Fruit fly (Drosophila melanogaster): ENCODE data around the gene CG11313.

CG11313 gene

dm6 chr3R:30699165-30699564, 31.8 kb downstream of the CG11313 start (continued):
- TF ChIP-seq Ets65A (GFP tag) (peak; percentile 29), CG31388 (GFP tag; optimal IDR thresholded peaks at IDR 0.05) (no peak)

DNA sequence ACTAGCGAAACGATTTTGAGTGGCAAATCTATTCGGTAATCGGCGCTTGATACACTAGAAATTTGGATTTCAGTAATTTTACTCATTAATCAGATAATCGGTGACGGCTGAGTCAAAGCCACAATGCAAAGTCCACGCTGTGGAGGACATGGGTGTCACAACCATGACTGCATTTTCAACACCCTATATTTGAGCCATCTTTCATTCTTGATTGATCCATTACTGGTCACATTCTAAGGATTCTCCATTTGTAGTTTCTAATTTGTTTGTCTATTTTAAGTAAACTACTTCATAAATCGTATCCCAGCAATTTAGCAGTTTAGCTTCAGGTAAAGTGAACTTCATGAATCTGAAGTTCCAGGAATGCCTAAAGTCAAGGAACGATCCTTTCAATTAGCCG, 33.9 kb downstream of the CG11313 start, which contains the start of gene Pka-C2:
Pka-C2 (minus strand) TSS at position 101 of the 400 bp plus-strand sequence.
- no peak for TF ChIP-seq CG11695 (GFP tag; IDR thresholded peaks at IDR 0.05)
- TF ChIP-seq Sry-β (GFP tag; optimal IDR thresholded peaks at IDR 0.05), result no peak
- no peak for TF ChIP-seq CG43689 (GFP tag; IDR thresholded peaks at IDR 0.05)
- TF ChIP-seq CG31388 (GFP tag; optimal IDR thresholded peaks at IDR 0.05), result no peak

DNA sequence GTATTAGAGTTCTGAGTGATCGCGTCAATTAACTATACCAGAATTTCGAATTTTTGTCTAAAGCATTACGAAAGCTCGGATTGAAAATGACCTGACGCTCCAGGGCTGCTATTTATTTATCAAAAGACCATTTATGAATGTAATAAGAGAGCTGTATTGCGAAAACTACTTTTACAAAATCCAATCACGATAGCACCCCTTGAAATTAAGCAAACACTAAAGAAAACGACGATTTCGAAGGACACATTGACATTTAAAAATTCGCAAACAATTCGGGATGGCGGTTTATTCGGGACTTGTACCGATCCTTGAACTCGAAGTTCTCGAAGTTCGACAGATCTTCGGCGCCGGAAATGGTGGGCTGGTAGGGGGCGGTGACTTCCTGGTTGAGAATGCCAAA, 35.6 kb downstream of the CG11313 start, which contains the start of gene CG12069:
CG12069 (minus strand) TSS at position 101 of the 400 bp plus-strand sequence.
- no peak for TF ChIP-seq CG10366 (GFP tag; IDR thresholded peaks at IDR 0.05)
- no peak for TF ChIP-seq Oaz (GFP tag; IDR thresholded peaks at IDR 0.05)
- TF ChIP-seq Dll (GFP tag; IDR thresholded peaks at IDR 0.05; ENCODE audit: partially characterized antibody), result no peak
- no peak for TF ChIP-seq Eip74EF (GFP tag; optimal IDR thresholded peaks at IDR 0.05)
- no peak for TF ChIP-seq CG8924 (tag; optimal IDR thresholded peaks at IDR 0.05)
- TF ChIP-seq CG10431 (GFP tag; optimal IDR thresholded peaks at IDR 0.05), result no peak
- TF ChIP-seq pita (GFP tag; optimal IDR thresholded peaks at IDR 0.05), result no peak

dm6 chr3R:30690251-30690650, 40.7 kb downstream of the CG11313 start, which contains the start of gene Spn100A:
Spn100A (plus strand) TSS chr3R:30690642.
- no peak for TF ChIP-seq sob (GFP tag; IDR thresholded peaks at IDR 0.05)
- no peak for TF ChIP-seq grn (GFP tag; optimal IDR thresholded peaks at IDR 0.05)
- no peak for TF ChIP-seq h (optimal IDR thresholded peaks at IDR 0.05)
- TF ChIP-seq vvl (GFP tag; IDR thresholded peaks at IDR 0.05), result peak; percentile 57; the same call in 1 of the 2 replicates
- peak; percentile 43 for TF ChIP-seq oc (tag; optimal IDR thresholded peaks at IDR 0.05)
- TF ChIP-seq crol (GFP tag; IDR thresholded peaks at IDR 0.05), result peak; percentile 40; the same call in 1 of the 2 replicates
- TF ChIP-seq Hr78 (GFP tag; optimal IDR thresholded peaks at IDR 0.05), result peak in 1 of 2 experiments; percentile 61
- TF ChIP-seq kni (GFP tag; optimal IDR thresholded peaks at IDR 0.05), result peak; percentile 90
- no peak for TF ChIP-seq CG7372 (GFP tag; IDR thresholded peaks at IDR 0.05)
- TF ChIP-seq ewg (GFP tag; optimal IDR thresholded peaks at IDR 0.05), result no peak
- peak; percentile 99 for TF ChIP-seq Blimp-1 (GFP tag; optimal IDR thresholded peaks at IDR 0.05)
- no peak for TF ChIP-seq ssp (GFP tag; IDR thresholded peaks at IDR 0.05)
- TF ChIP-seq ci (GFP tag; IDR thresholded peaks at IDR 0.05), result no peak
- TF ChIP-seq CG5180 (GFP tag; optimal IDR thresholded peaks at IDR 0.05), result no peak
- TF ChIP-seq Bdp1 (GFP tag; optimal IDR thresholded peaks at IDR 0.05), result no peak
- TF ChIP-seq btn (GFP tag; optimal IDR thresholded peaks at IDR 0.05), result no peak
- TF ChIP-seq abd-A (tag; optimal IDR thresholded peaks at IDR 0.05), result peak; percentile 34
- TF ChIP-seq CG33557 (GFP tag; optimal IDR thresholded peaks at IDR 0.05), result no peak

- no peak for TF ChIP-seq prd (optimal IDR thresholded peaks at IDR 0.05)
- 0 out of 3 replicates have a peak, but pooled peaks have one; percentile 15 for TF ChIP-seq prd (GFP tag; IDR thresholded peaks at IDR 0.05)
- TF ChIP-seq corto (GFP tag; optimal IDR thresholded peaks at IDR 0.05), result peak; percentile 45
- no peak for TF ChIP-seq stc (GFP tag; IDR thresholded peaks at IDR 0.05)
- TF ChIP-seq CG2712 (tag; optimal IDR thresholded peaks at IDR 0.05), result peak; percentile 3
- 0 out of 2 replicates have a peak, but pooled peaks have one; percentile 6 for TF ChIP-seq ap (GFP tag; IDR thresholded peaks at IDR 0.05)
- TF ChIP-seq nerfin-2 (GFP tag; IDR thresholded peaks at IDR 0.05; ENCODE audit: partially characterized antibody), result no peak
- 0 out of 2 replicates have a peak, but pooled peaks have one; percentile 11 for TF ChIP-seq ttk (GFP tag; IDR thresholded peaks at IDR 0.05)
- TF ChIP-seq Xrp1 (GFP tag; IDR thresholded peaks at IDR 0.05), result peak; percentile 18; the same call in 1 of the 2 replicates
- TF ChIP-seq CG17361 (GFP tag; IDR thresholded peaks at IDR 0.05), result 0 out of 3 replicates have a peak, but pooled peaks have one; percentile 24
- TF ChIP-seq lmd (GFP tag; IDR thresholded peaks at IDR 0.05), result 0 out of 2 replicates have a peak, but pooled peaks have one; percentile 15
- TF ChIP-seq CG32532 (GFP tag; IDR thresholded peaks at IDR 0.05), result 0 out of 2 replicates have a peak, but pooled peaks have one; percentile 8
- peak; percentile 85 for TF ChIP-seq lbe (GFP tag; optimal IDR thresholded peaks at IDR 0.05)
- 0 out of 2 replicates have a peak, but pooled peaks have one; percentile 26 for TF ChIP-seq CG6689 (GFP tag; IDR thresholded peaks at IDR 0.05)
- TF ChIP-seq Drgx (GFP tag; IDR thresholded peaks at IDR 0.05), result peak; percentile 85
- 0 out of 2 replicates have a peak, but pooled peaks have one; percentile 7 for TF ChIP-seq CG14014 (GFP tag; IDR thresholded peaks at IDR 0.05)
Measured at dm6 chr3R:30689653-30690052, 41.3 kb downstream of the CG11313 start.

Measured in whole organism, embryonic.